Worm (Caenorhabditis elegans) whole organism, late embryonic: ENCODE data around the gene ZK697.14.

ENCODE experiments used
- C38D4.7 ChIP-seq: fragments of 200-800 bp; sonication (Bioruptor generic); optimal IDR thresholded peaks from 2 replicates; lab custom pipeline; 2018; ENCODE audit warnings: mild to moderate bottlenecking, missing genetic modification characterization, moderate library complexity, missing compliant biosample characterization
- K02D7.2 ChIP-seq: sonication (generic microtip); optimal IDR thresholded peaks from 2 replicates; lab custom pipeline; 2017; ENCODE audit warnings: mild to moderate bottlenecking, missing genetic modification characterization, missing compliant biosample characterization
- K09A11.1 ChIP-seq: sonication (generic microtip); optimal IDR thresholded peaks from 2 replicates; lab custom pipeline; 2017; ENCODE audit warnings: antibody characterized with exemption, mild to moderate bottlenecking, missing genetic modification characterization, missing compliant biosample characterization; ENCODE audit not compliant: insufficient read depth
- ceh-18 ChIP-seq: sonication (generic microtip); optimal IDR thresholded peaks from 2 replicates; lab custom pipeline; 2016; ENCODE audit warnings: missing genetic modification characterization, missing compliant biosample characterization
- ceh-2 ChIP-seq: sonication (generic microtip); optimal IDR thresholded peaks from 2 replicates; lab custom pipeline; 2016; ENCODE audit warnings: missing genotype, missing genetic modification characterization, missing compliant biosample characterization
- ceh-22 ChIP-seq: sonication (generic microtip); optimal IDR thresholded peaks from 2 replicates; lab custom pipeline; 2017; ENCODE audit warnings: missing biosample characterization, missing genetic modification characterization
- ceh-24 ChIP-seq: sonication (generic microtip); optimal IDR thresholded peaks from 2 replicates; lab custom pipeline; 2016; ENCODE audit warnings: mild to moderate bottlenecking, missing genetic modification characterization, missing compliant biosample characterization
- ceh-30 ChIP-seq: fragments of 150-350 bp; optimal IDR thresholded peaks from 2 replicates; lab custom pipeline; 2014; ENCODE audit warnings: missing biosample characterization, missing genetic modification characterization
- ceh-45 ChIP-seq: fragments of 200-800 bp; sonication (Bioruptor generic); IDR thresholded peaks from 2 replicates; pipeline ENCODE4 v1.3.6; 2022; ENCODE audit warnings: missing genetic modification reagents, missing genetic modification characterization, missing compliant biosample characterization
- dve-1 ChIP-seq: sonication (generic microtip); optimal IDR thresholded peaks from 2 replicates; lab custom pipeline; 2017; ENCODE audit warnings: antibody characterized with exemption, mild to moderate bottlenecking, missing genetic modification characterization, missing compliant biosample characterization
- elt-4 ChIP-seq: sonication (generic microtip); optimal IDR thresholded peaks from 2 replicates; lab custom pipeline; 2016; ENCODE audit warnings: missing genetic modification characterization, missing compliant biosample characterization
- eyg-1 ChIP-seq: sonication (generic microtip); optimal IDR thresholded peaks from 2 replicates; lab custom pipeline; 2016; ENCODE audit warnings: missing genotype, missing genetic modification characterization, missing compliant biosample characterization
- fkh-6 ChIP-seq: sonication (generic microtip); optimal IDR thresholded peaks from 2 replicates; lab custom pipeline; 2016; ENCODE audit warnings: missing genetic modification characterization, missing compliant biosample characterization
- lin-11 ChIP-seq: fragments of 200-800 bp; sonication (Bioruptor generic); optimal IDR thresholded peaks from 2 replicates; lab custom pipeline; 2018; ENCODE audit warnings: mild to moderate bottlenecking, missing genetic modification characterization, missing compliant biosample characterization
- madf-2 ChIP-seq: sonication (generic microtip); optimal IDR thresholded peaks from 2 replicates; lab custom pipeline; 2017; ENCODE audit warnings: missing genetic modification characterization, missing compliant biosample characterization
- mec-3 ChIP-seq: sonication (generic microtip); optimal IDR thresholded peaks from 2 replicates; lab custom pipeline; 2016; ENCODE audit warnings: borderline replicate concordance, missing genetic modification characterization, missing compliant biosample characterization
- nhr-11 ChIP-seq: fragments of 150-350 bp; optimal IDR thresholded peaks from 2 replicates; lab custom pipeline; 2014; ENCODE audit warnings: missing biosample characterization, missing genetic modification characterization
- pat-9 ChIP-seq: fragments of 200-800 bp; sonication (Bioruptor generic); optimal IDR thresholded peaks from 2 replicates; lab custom pipeline; 2018; ENCODE audit warnings: mild to moderate bottlenecking, missing genetic modification characterization, moderate library complexity, missing compliant biosample characterization
- pax-1 ChIP-seq: fragments of 150-350 bp; optimal IDR thresholded peaks from 2 replicates; lab custom pipeline; 2014; ENCODE audit warnings: missing biosample characterization, missing genetic modification characterization
- pha-4 ChIP-seq: fragments of 150-350 bp; optimal IDR thresholded peaks from 2 replicates; lab custom pipeline; 2018; ENCODE audit warnings: missing biosample characterization, missing genetic modification reagents, missing genetic modification characterization
- ref-2 ChIP-seq: sonication (generic microtip); optimal IDR thresholded peaks from 2 replicates; lab custom pipeline; 2016; ENCODE audit warnings: missing genetic modification characterization, missing compliant biosample characterization
- syd-9 ChIP-seq: sonication (generic microtip); optimal IDR thresholded peaks from 2 replicates; lab custom pipeline; 2016; ENCODE audit warnings: mild to moderate bottlenecking, missing genetic modification characterization, moderate library complexity, missing compliant biosample characterization
- ttx-3 ChIP-seq: sonication (generic microtip); optimal IDR thresholded peaks from 2 replicates; lab custom pipeline; 2016; ENCODE audit warnings: missing genetic modification reagents, missing genetic modification characterization, missing compliant biosample characterization
- unc-3 ChIP-seq, 2 experiments: fragments of 200-800 bp in 1 of 2; sonication (Bioruptor generic) in 1 of 2; sonication (generic microtip) in 1 of 2; conservative IDR thresholded peaks in 1 of 2; optimal IDR thresholded peaks in 1 of 2; 2 replicates each; pipeline versions ENCODE4 v1.3.6 to Lab custom; 2016 to 2022; ENCODE audit warnings: missing compliant biosample characterization in 2 of 2, missing genetic modification characterization in 2 of 2, missing genetic modification reagents in 1 of 2
- ztf-16 ChIP-seq: sonication (generic microtip); optimal IDR thresholded peaks from 2 replicates; lab custom pipeline; 2017; ENCODE audit warnings: missing genetic modification characterization, missing compliant biosample characterization

ZK697.14 gene

ce11 chrV:1718232-1718631 is 37.3 kb downstream of the ZK697.14 start:
- TF ChIP-seq pat-9 (tag; lab: Kevin White, UChicago) = no peak
- no peak for TF ChIP-seq mec-3 (tag; lab: Kevin White, UChicago)
- no peak for TF ChIP-seq syd-9

DNA sequence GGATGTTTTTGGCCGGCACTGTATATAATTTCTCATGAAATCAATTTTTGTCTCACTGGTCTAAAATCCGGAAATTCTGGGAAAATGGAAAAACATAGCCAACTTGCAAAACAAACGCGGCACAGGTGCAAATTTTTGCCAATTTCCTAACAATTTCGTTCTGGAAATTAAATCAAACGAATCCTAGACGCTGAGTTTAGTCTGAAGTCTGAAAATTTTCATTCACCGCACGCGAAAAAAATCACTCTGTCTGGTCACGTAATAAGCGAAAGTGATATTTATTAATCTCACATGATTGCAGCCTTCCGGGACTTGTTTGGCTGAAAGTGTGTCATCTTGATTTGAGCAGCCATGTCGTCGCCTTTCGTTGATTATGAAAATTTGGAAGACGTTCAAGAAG is 38.6 kb downstream of the ZK697.14 start, which contains the start of gene srw-103:
Gene srw-103, plus strand, starts transcription at position 301 of the 400 bp plus-strand sequence.
- TF ChIP-seq ceh-24 (tag; lab: Kevin White, UChicago) (no peak), madf-2 (no peak)

DNA sequence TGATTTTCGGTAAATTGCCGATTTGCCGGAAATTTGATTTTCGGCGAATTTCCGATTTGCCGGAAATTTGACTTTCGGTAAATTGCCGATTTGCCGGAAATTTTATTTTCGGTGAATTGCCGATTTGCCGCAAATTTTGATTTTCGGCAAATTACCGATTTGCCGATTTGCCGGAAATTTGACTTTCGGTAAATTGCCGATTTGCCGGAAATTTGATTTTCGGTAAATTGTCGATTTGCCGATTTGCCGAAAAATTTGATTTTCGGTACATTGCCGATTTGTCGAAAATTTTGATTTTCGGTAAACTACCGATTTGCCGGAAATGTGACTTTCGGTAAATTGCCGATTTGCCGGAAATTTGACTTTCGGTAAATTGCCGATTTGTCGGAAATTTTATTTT is 41.7 kb downstream of the ZK697.14 start:
- 0 out of 2 replicates have a peak, but pooled peaks have one; percentile 67 for TF ChIP-seq ceh-45 (GFP tag; lab: Robert Waterston, UW)

DNA sequence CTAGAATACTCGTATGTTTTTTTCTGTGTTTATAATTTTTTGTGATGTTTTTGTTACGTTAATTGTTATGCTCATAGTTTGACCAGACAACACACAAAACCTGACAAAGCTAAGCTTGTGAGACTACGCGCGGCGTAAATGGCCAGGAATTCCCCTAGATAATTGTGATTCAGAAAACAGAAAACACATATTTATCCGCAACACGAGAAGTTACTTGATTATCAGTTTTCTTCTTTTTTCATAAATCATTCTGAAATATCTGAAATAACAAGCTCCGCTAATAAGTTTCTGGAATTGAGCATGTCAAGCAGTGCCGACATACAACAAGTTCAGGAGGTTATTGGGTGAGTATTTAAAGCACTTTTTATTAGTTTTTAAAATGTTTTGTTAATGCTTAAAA is 44.6 kb downstream of the ZK697.14 start, which contains the start of gene srw-100:
Gene srw-100, plus strand, starts transcription at position 301 of the 400 bp plus-strand sequence.
- TF ChIP-seq eyg-1 (tag; lab: Kevin White, UChicago) (no peak), C38D4.7 (GFP tag; lab: Kevin White, UChicago) (no peak), fkh-6 (no peak), ceh-22 (tag; lab: Kevin White, UChicago) (no peak), nhr-11 (no peak), ttx-3 (no peak), mec-3 (tag; lab: Kevin White, UChicago) (no peak), pha-4 (no peak), dve-1 (tag; lab: Kevin White, UChicago) (no peak), lin-11 (tag; lab: Kevin White, UChicago) (no peak), K02D7.2 (tag; lab: Kevin White, UChicago) (no peak), elt-4 (tag; lab: Kevin White, UChicago) (no peak)

DNA sequence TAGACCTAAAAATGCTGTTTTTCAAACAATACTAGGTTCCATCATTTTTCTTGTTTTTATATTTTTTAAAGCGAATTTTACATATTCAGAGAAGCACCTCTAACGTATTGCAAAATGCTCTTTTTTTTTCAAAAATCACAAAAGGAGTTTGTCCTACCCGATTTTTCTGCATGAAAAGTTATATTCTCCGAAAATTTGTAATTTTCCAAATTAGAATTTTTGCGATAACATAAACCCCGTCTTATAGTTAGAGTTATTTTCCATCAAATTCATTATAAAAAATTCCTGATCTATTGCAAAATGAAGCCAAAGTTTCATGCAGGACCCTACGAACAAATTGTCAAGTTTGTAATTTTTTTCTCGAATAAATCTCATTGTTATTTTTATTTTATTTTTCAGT is 47.0 kb downstream of the ZK697.14 start, which contains the start of gene srw-99:
Gene srw-99, plus strand, starts transcription at position 301 of the 400 bp plus-strand sequence.
- no peak for TF ChIP-seq ceh-2 (tag; lab: Kevin White, UChicago)
- no peak for TF ChIP-seq unc-3 (GFP tag; conservative IDR thresholded peaks at IDR 0.05; lab: Robert Waterston, UW)
- TF ChIP-seq unc-3 (tag; optimal IDR thresholded peaks at IDR 0.05; lab: Kevin White, UChicago) = no peak
- TF ChIP-seq ref-2 (tag; lab: Kevin White, UChicago) = no peak
- TF ChIP-seq pax-1 (tag; lab: Kevin White, UChicago) = no peak
- no peak for TF ChIP-seq ceh-30 (tag; lab: Kevin White, UChicago)
- TF ChIP-seq fkh-6 = no peak
- TF ChIP-seq eyg-1 (tag; lab: Kevin White, UChicago) = no peak
- TF ChIP-seq C38D4.7 (GFP tag; lab: Kevin White, UChicago) = no peak
- TF ChIP-seq K09A11.1 (tag; lab: Kevin White, UChicago) = no peak
- TF ChIP-seq ceh-18 (tag; lab: Kevin White, UChicago) = no peak
- no peak for TF ChIP-seq ztf-16
- no peak for TF ChIP-seq ceh-22 (tag; lab: Kevin White, UChicago)
